In genomic region chr3R:17965381-17965780, dm6 we compare ENCODE assay signal across 3 fruit fly cellular contexts.
TF ChIP-seq lines count a peak whose summit lies in the region.

No protein-coding gene starts in this region.

- no peak for TF ChIP-seq CTCF in whole organism, embryonic (GFP tag; optimal IDR thresholded peaks at IDR 0.05; lab: Kevin White, UChicago)

TF ChIP-seq in whole organism, embryonic, 481 proteins besides CTCF, POLR2A, EP300 and RAD21:
- no peak for TF ChIP-seq Myb (GFP tag; optimal IDR thresholded peaks at IDR 0.05; lab: Kevin White, UChicago)
- no peak for TF ChIP-seq fd3F (GFP tag; optimal IDR thresholded peaks at IDR 0.05; lab: Kevin White, UChicago)
- TF ChIP-seq sna (GFP tag; IDR thresholded peaks at IDR 0.05; lab: Robert Waterston, UW; ENCODE audit: partially characterized antibody): no peak
- TF ChIP-seq CG17568 (GFP tag; optimal IDR thresholded peaks at IDR 0.05; lab: Kevin White, UChicago): peak; percentile 26
- TF ChIP-seq tx (GFP tag; optimal IDR thresholded peaks at IDR 0.05; lab: Kevin White, UChicago): no peak
- TF ChIP-seq CG10147 (GFP tag; optimal IDR thresholded peaks at IDR 0.05; lab: Kevin White, UChicago): no peak
- no peak for TF ChIP-seq rib (GFP tag; IDR thresholded peaks at IDR 0.05; lab: Robert Waterston, UW)
- TF ChIP-seq CG31388 (GFP tag; optimal IDR thresholded peaks at IDR 0.05; lab: Kevin White, UChicago): no peak
- TF ChIP-seq Rfx (GFP tag; IDR thresholded peaks at IDR 0.05; lab: Robert Waterston, UW): peak; percentile 25; the same call in 1 of the 2 replicates
- TF ChIP-seq vfl (GFP tag; optimal IDR thresholded peaks at IDR 0.05; lab: Kevin White, UChicago): no peak
- TF ChIP-seq corto (GFP tag; optimal IDR thresholded peaks at IDR 0.05; lab: Kevin White, UChicago): no peak
- TF ChIP-seq vvl (GFP tag; IDR thresholded peaks at IDR 0.05; lab: Robert Waterston, UW): peak; percentile 26
- TF ChIP-seq CG30020 (tag; optimal IDR thresholded peaks at IDR 0.05; lab: Kevin White, UChicago): no peak
- TF ChIP-seq sens (GFP tag; lab: Kevin White, UChicago): peak; percentile 58
- no peak for TF ChIP-seq CG11696 (GFP tag; IDR thresholded peaks at IDR 0.05; lab: Robert Waterston, UW)
- no peak for TF ChIP-seq CG8281 (tag; optimal IDR thresholded peaks at IDR 0.05; lab: Kevin White, UChicago)
- TF ChIP-seq Ets97D (GFP tag; optimal IDR thresholded peaks at IDR 0.05; lab: Kevin White, UChicago): no peak
- peak; percentile 37 for TF ChIP-seq lab (GFP tag; optimal IDR thresholded peaks at IDR 0.05; lab: Kevin White, UChicago)
- no peak for TF ChIP-seq tio (GFP tag; optimal IDR thresholded peaks at IDR 0.05; lab: Kevin White, UChicago)
- no peak for TF ChIP-seq dimm (GFP tag; IDR thresholded peaks at IDR 0.05; lab: Robert Waterston, UW)
- no peak for TF ChIP-seq NfI (GFP tag; optimal IDR thresholded peaks at IDR 0.05; lab: Kevin White, UChicago)
- no peak for TF ChIP-seq croc (GFP tag; conservative IDR thresholded peaks at IDR 0.05; lab: Robert Waterston, UW)
- no peak for TF ChIP-seq unc-4 (GFP tag; IDR thresholded peaks at IDR 0.05; lab: Robert Waterston, UW; ENCODE audit: partially characterized antibody)
- no peak for TF ChIP-seq Nf-YC (tag; optimal IDR thresholded peaks at IDR 0.05; lab: Kevin White, UChicago)
- peak; percentile 38 for TF ChIP-seq Med (GFP tag; lab: Kevin White, UChicago)
- TF ChIP-seq Lhr (GFP tag; optimal IDR thresholded peaks at IDR 0.05; lab: Kevin White, UChicago): no peak
- TF ChIP-seq ken (GFP tag; IDR thresholded peaks at IDR 0.05; lab: Robert Waterston, UW): no peak
- TF ChIP-seq Oaz (GFP tag; IDR thresholded peaks at IDR 0.05; lab: Robert Waterston, UW): no peak
- no peak for TF ChIP-seq CG10979 (tag; optimal IDR thresholded peaks at IDR 0.05; lab: Kevin White, UChicago)
- TF ChIP-seq h (optimal IDR thresholded peaks at IDR 0.05; lab: Kevin White, UChicago): no peak
- TF ChIP-seq CG8478 (optimal IDR thresholded peaks at IDR 0.05; lab: Kevin White, UChicago): no peak

TF ChIP-seq in whole organism, prepupa, 60 proteins besides CTCF, POLR2A, EP300 and RAD21:
- TF ChIP-seq svp (GFP tag; lab: Kevin White, UChicago) (peak; percentile 25), CG10669 (GFP tag; optimal IDR thresholded peaks at IDR 0.05; lab: Kevin White, UChicago) (no peak), Met (GFP tag; optimal IDR thresholded peaks at IDR 0.05; lab: Kevin White, UChicago) (no peak), CG11902 (GFP tag; optimal IDR thresholded peaks at IDR 0.05; lab: Kevin White, UChicago) (no peak), fkh (GFP tag; optimal IDR thresholded peaks at IDR 0.05; lab: Kevin White, UChicago) (peak; percentile 76), CG1621 (tag; optimal IDR thresholded peaks at IDR 0.05; lab: Kevin White, UChicago) (no peak)

TF ChIP-seq in whole organism, wandering third instar larva, 38 proteins besides CTCF, POLR2A, EP300 and RAD21:
- TF ChIP-seq h (GFP tag; optimal IDR thresholded peaks at IDR 0.05; lab: Kevin White, UChicago): peak; percentile 12
- peak; percentile 1 for TF ChIP-seq Hr83 (GFP tag; optimal IDR thresholded peaks at IDR 0.05; lab: Kevin White, UChicago; ENCODE audit: poor library complexity, severe bottlenecking)
- no peak for TF ChIP-seq sv (GFP tag; optimal IDR thresholded peaks at IDR 0.05; lab: Kevin White, UChicago)
- no peak for TF ChIP-seq OdsH (GFP tag; optimal IDR thresholded peaks at IDR 0.05; lab: Kevin White, UChicago)
TF ChIP-seq in whole organism, wandering third instar larva: peak in this region for 2.
